Worm (Caenorhabditis elegans) whole organism, young adult: ENCODE data around the gene T05H10.8.

Experiments used
- B0336.3 ChIP-seq: fragments of 200-800 bp; sonication (Bioruptor generic); IDR thresholded peaks from 2 replicates; pipeline ENCODE4 v1.3.6; 2022; ENCODE audit warnings: missing genetic modification characterization, missing compliant biosample characterization
- F23B12.7 ChIP-seq: sonication (generic microtip); optimal IDR thresholded peaks from 2 replicates; lab custom pipeline; 2017; ENCODE audit warnings: missing genetic modification characterization, mild to moderate bottlenecking, missing compliant biosample characterization, antibody characterized with exemption, moderate library complexity; ENCODE audit not compliant: insufficient read depth
- F57C9.4 ChIP-seq: sonication (generic microtip); optimal IDR thresholded peaks from 2 replicates; lab custom pipeline; 2017; ENCODE audit warnings: mild to moderate bottlenecking, missing genetic modification characterization, missing compliant biosample characterization
- Y53G8AR.9 ChIP-seq: fragments of 200-800 bp; sonication (Bioruptor generic); conservative IDR thresholded peaks from 2 replicates; pipeline ENCODE4 v1.3.6; 2022; ENCODE audit warnings: missing genetic modification reagents, missing genetic modification characterization, missing compliant biosample characterization
- ama-1 ChIP-seq, 3 experiments: fragments of 150-350 bp in 1 of 3; sonication (generic microtip) in 2 of 3; optimal IDR thresholded peaks; 2 replicates each; lab custom pipeline; 2014 to 2018; ENCODE audit warnings: missing biosample characterization in 2 of 3, missing genetic modification characterization in 2 of 3, missing genetic modification reagents in 2 of 3
- attf-3 ChIP-seq: fragments of 200-800 bp; sonication (Bioruptor generic); conservative IDR thresholded peaks from 2 replicates; pipeline ENCODE4 v1.3.6; 2022; ENCODE audit warnings: missing genetic modification reagents, missing genetic modification characterization, missing compliant biosample characterization
- ceh-27 ChIP-seq: fragments of 200-800 bp; sonication (Bioruptor generic); optimal IDR thresholded peaks from 2 replicates; lab custom pipeline; 2018; ENCODE audit warnings: mild to moderate bottlenecking, missing genetic modification characterization, moderate library complexity, missing compliant biosample characterization
- ceh-58 ChIP-seq: fragments of 200-800 bp; sonication (Bioruptor generic); IDR thresholded peaks from 2 replicates; pipeline ENCODE4 v1.3.6; 2022; ENCODE audit warnings: missing genetic modification characterization, missing compliant biosample characterization
- hrde-1 ChIP-seq: sonication (generic microtip); optimal IDR thresholded peaks from 2 replicates; lab custom pipeline; 2016; ENCODE audit warnings: missing genetic modification characterization, mild to moderate bottlenecking, missing compliant biosample characterization, moderate library complexity, missing genotype, missing genetic modification reagents, borderline replicate concordance
- let-607 ChIP-seq, 2 experiments: fragments of 200-800 bp in 1 of 2; sonication (Bioruptor generic) in 1 of 2; sonication (generic microtip) in 1 of 2; optimal IDR thresholded peaks; 2 replicates each; lab custom pipeline; 2016 to 2018; ENCODE audit warnings: mild to moderate bottlenecking in 2 of 2, missing compliant biosample characterization in 2 of 2, missing genetic modification characterization in 2 of 2, moderate library complexity in 2 of 2, missing genotype in 1 of 2
- unc-130 ChIP-seq: sonication (generic microtip); optimal IDR thresholded peaks from 2 replicates; lab custom pipeline; 2016; ENCODE audit warnings: missing genetic modification reagents, missing genetic modification characterization, missing compliant biosample characterization
- unc-62 ChIP-seq: fragments of 150-350 bp; optimal IDR thresholded peaks from 2 replicates; lab custom pipeline; 2014; ENCODE audit warnings: missing biosample characterization, missing genetic modification reagents, missing genetic modification characterization

DNA sequence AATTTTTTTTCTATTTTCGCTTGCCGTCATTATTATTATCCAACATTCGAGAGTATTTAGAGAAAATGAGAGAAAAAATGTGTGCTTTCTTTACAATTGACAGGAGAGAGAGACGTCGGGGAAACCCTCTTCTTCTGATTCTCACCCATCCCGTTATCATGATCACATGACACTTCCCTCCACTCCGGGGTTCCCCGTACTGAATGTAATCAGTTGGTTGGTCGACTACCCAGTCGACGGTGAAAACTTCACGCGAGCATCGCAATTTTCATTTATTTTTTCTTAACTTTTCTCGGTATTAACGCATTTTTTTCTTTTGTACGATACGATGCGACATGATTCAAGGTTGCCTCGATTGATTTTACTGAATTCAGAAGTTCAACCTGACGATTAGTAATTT is 42.7 kb upstream of the T05H10.8 start:
- no peak for TF ChIP-seq ama-1 (optimal IDR thresholded peaks at IDR 0.05; lab: Kevin White, UChicago)
- TF ChIP-seq ama-1 (GFP tag; optimal IDR thresholded peaks at IDR 0.05; lab: Kevin White, UChicago), result no peak
- no peak for TF ChIP-seq F23B12.7 (tag; lab: Kevin White, UChicago)
- TF ChIP-seq attf-3 (GFP tag; lab: Robert Waterston, UW), result no peak
- TF ChIP-seq unc-62 (GFP tag; lab: Kevin White, UChicago), result peak; percentile 60
- peak; percentile 43; the same call in 1 of the 2 replicates for TF ChIP-seq Y53G8AR.9 (GFP tag; lab: Robert Waterston, UW)
- TF ChIP-seq unc-130 (GFP tag; lab: Kevin White, UChicago), result no peak
- TF ChIP-seq hrde-1, result no peak
- TF ChIP-seq B0336.3 (GFP tag; lab: Robert Waterston, UW), result no peak
- TF ChIP-seq ceh-58, result no peak
- TF ChIP-seq let-607 (tag; optimal IDR thresholded peaks at IDR 0.05; lab: Kevin White, UChicago), result no peak
- no peak for TF ChIP-seq F57C9.4 (tag; lab: Kevin White, UChicago)
- no peak for TF ChIP-seq ceh-27 (GFP tag; lab: Kevin White, UChicago)
